Worm (Caenorhabditis elegans): ENCODE results near the gene C33C12.7.

ce11 chrII:2216940-2217664 lies 41.8 kb upstream of the C33C12.7 start:
- TF ChIP-seq flt-1 (GFP tag; IDR thresholded peaks at IDR 0.05): no peak
- no peak for TF ChIP-seq klf-2 (GFP tag; conservative IDR thresholded peaks at IDR 0.05)
- TF ChIP-seq ref-1 (GFP tag; conservative IDR thresholded peaks at IDR 0.05): no peak
- TF ChIP-seq T22C8.4 (GFP tag; IDR thresholded peaks at IDR 0.05): no peak
- TF ChIP-seq ztf-23 (GFP tag; IDR thresholded peaks at IDR 0.05): no peak
- TF ChIP-seq med-1 (GFP tag; optimal IDR thresholded peaks at IDR 0.05; ENCODE audit: insufficient read depth): no peak
- no peak for TF ChIP-seq tab-1 (GFP tag; IDR thresholded peaks at IDR 0.05)

Data from whole organism, midembryonic.